Worm (Caenorhabditis elegans): ENCODE data around the gene T28C6.8.

ce11 chrIV:8869624-8870023, 39.1 kb upstream of the T28C6.8 start, which contains the start of gene npp-23:
- no peak for TF ChIP-seq cog-1 (tag; optimal IDR thresholded peaks at IDR 0.05)
- no peak for TF ChIP-seq ztf-23 (GFP tag; IDR thresholded peaks at IDR 0.05)
- TF ChIP-seq ztf-29 (GFP tag; IDR thresholded peaks at IDR 0.05): no peak
- TF ChIP-seq klf-2 (GFP tag; conservative IDR thresholded peaks at IDR 0.05): no peak
- no peak for TF ChIP-seq flt-1 (GFP tag; IDR thresholded peaks at IDR 0.05)
- TF ChIP-seq T22C8.4 (GFP tag; IDR thresholded peaks at IDR 0.05): no peak
- no peak for TF ChIP-seq med-1 (GFP tag; optimal IDR thresholded peaks at IDR 0.05; ENCODE audit: insufficient read depth)
- TF ChIP-seq ref-1 (GFP tag; conservative IDR thresholded peaks at IDR 0.05): no peak

Data from whole organism, midembryonic.